Fruit fly (Drosophila melanogaster) whole organism, prepupa: ENCODE results near the gene CG9932.

ENCODE experiments used
- Blimp-1 ChIP-seq: fragments of 200-800 bp; sonication (Bioruptor generic); optimal IDR thresholded peaks from 3 replicates; lab custom pipeline; 2017; ENCODE audit warnings: missing biosample characterization, missing genetic modification characterization, mild to moderate bottlenecking, moderate library complexity, missing genetic modification reagents
- CG10669 ChIP-seq: fragments of 200-800 bp; sonication (Bioruptor generic); optimal IDR thresholded peaks from 3 replicates; lab custom pipeline; 2018; ENCODE audit warnings: missing biosample characterization, mild to moderate bottlenecking, missing genetic modification characterization, moderate library complexity
- CG11294 ChIP-seq: fragments of 200-800 bp; sonication (Bioruptor generic); IDR thresholded peaks from 2 replicates; pipeline ENCODE4 v1.3.6; 2022; ENCODE audit warnings: missing biosample characterization, missing genetic modification characterization
- CG15336 ChIP-seq: fragments of 200-800 bp; sonication (Bioruptor generic); IDR thresholded peaks from 2 replicates; pipeline ENCODE4 v1.3.6; 2022; ENCODE audit warnings: missing biosample characterization, missing genetic modification characterization
- CG16779 ChIP-seq: fragments of 200-800 bp; sonication (Bioruptor generic); optimal IDR thresholded peaks from 3 replicates; lab custom pipeline; 2017; ENCODE audit warnings: missing biosample characterization, mild to moderate bottlenecking, missing genetic modification characterization
- CG34406 ChIP-seq: fragments of 200-800 bp; sonication (Bioruptor generic); optimal IDR thresholded peaks from 3 replicates; lab custom pipeline; 2016; ENCODE audit warnings: missing biosample characterization, missing genetic modification characterization
- CG3919 ChIP-seq: fragments of 200-800 bp; sonication (Bioruptor generic); optimal IDR thresholded peaks from 3 replicates; lab custom pipeline; 2016; ENCODE audit warnings: missing biosample characterization, missing genetic modification characterization
- CG6163 ChIP-seq: fragments of 200-800 bp; sonication (Bioruptor generic); IDR thresholded peaks from 3 replicates; pipeline ENCODE4 v1.3.6; 2022; ENCODE audit warnings: missing biosample characterization, missing genetic modification characterization
- CG6792 ChIP-seq: fragments of 200-800 bp; sonication (Bioruptor generic); optimal IDR thresholded peaks from 3 replicates; lab custom pipeline; 2016; ENCODE audit warnings: missing biosample characterization, missing genetic modification characterization
- CG6808 ChIP-seq: fragments of 200-800 bp; sonication (Bioruptor generic); optimal IDR thresholded peaks from 3 replicates; lab custom pipeline; 2017; ENCODE audit warnings: missing biosample characterization, missing genetic modification characterization, mild to moderate bottlenecking, moderate library complexity, missing genetic modification reagents
- CG7368 ChIP-seq: fragments of 200-800 bp; sonication (Bioruptor generic); optimal IDR thresholded peaks from 3 replicates; lab custom pipeline; 2016; ENCODE audit warnings: missing biosample characterization, missing genetic modification characterization
- CG8119 ChIP-seq: fragments of 200-800 bp; sonication (Bioruptor generic); IDR thresholded peaks from 3 replicates; pipeline ENCODE4 v1.3.6; 2022; ENCODE audit warnings: missing biosample characterization, missing genetic modification characterization
- CG8632 ChIP-seq: fragments of 200-800 bp; sonication (Bioruptor generic); optimal IDR thresholded peaks from 3 replicates; lab custom pipeline; 2016; ENCODE audit warnings: missing biosample characterization, missing genetic modification characterization
- CG9139 ChIP-seq: fragments of 200-800 bp; sonication (Bioruptor generic); optimal IDR thresholded peaks from 3 replicates; lab custom pipeline; 2017; ENCODE audit warnings: missing biosample characterization, mild to moderate bottlenecking, missing genetic modification characterization
- Eip75B ChIP-seq: fragments of 200-800 bp; sonication (Bioruptor generic); optimal IDR thresholded peaks from 3 replicates; lab custom pipeline; 2016; ENCODE audit warnings: missing biosample characterization, missing genetic modification characterization
- Eip78C ChIP-seq: fragments of 200-800 bp; sonication (Bioruptor generic); peaks from one replicate; lab custom pipeline; 2016; ENCODE audit warnings: missing biosample characterization, missing genetic modification characterization
- Eip93F ChIP-seq: fragments of 200-800 bp; sonication (Bioruptor generic); optimal IDR thresholded peaks from 2 replicates; lab custom pipeline; 2016; ENCODE audit warnings: missing biosample characterization, mild to moderate bottlenecking, missing genetic modification characterization
- Ets96B ChIP-seq: fragments of 200-800 bp; optimal IDR thresholded peaks from 2 replicates; lab custom pipeline; 2019; ENCODE audit warnings: missing biosample characterization, mild to moderate bottlenecking, missing genetic modification characterization, moderate library complexity
- Gug ChIP-seq: fragments of 200-800 bp; sonication (Bioruptor generic); IDR thresholded peaks from 2 replicates; pipeline ENCODE4 v1.3.6; 2022; ENCODE audit warnings: missing biosample characterization, missing genetic modification characterization
- Hr38 ChIP-seq: sonication (Bioruptor generic); optimal IDR thresholded peaks from 2 replicates; lab custom pipeline; 2016; ENCODE audit warnings: missing biosample characterization, missing genetic modification characterization
- Hr4 ChIP-seq: fragments of 200-800 bp; sonication (Bioruptor generic); optimal IDR thresholded peaks from 3 replicates; lab custom pipeline; 2016; ENCODE audit warnings: missing biosample characterization, missing genetic modification characterization
- Lpt ChIP-seq: fragments of 200-800 bp; sonication (Bioruptor generic); optimal IDR thresholded peaks from 3 replicates; lab custom pipeline; 2016; ENCODE audit warnings: missing biosample characterization, missing genetic modification characterization
- Met ChIP-seq: fragments of 200-800 bp; sonication (Bioruptor generic); optimal IDR thresholded peaks from 3 replicates; lab custom pipeline; 2016; ENCODE audit warnings: missing biosample characterization, missing genetic modification characterization
- Smox ChIP-seq: fragments of 200-800 bp; sonication (Bioruptor generic); optimal IDR thresholded peaks from 3 replicates; lab custom pipeline; 2016; ENCODE audit warnings: missing biosample characterization, missing genetic modification characterization
- Sox14 ChIP-seq: fragments of 200-800 bp; sonication (Bioruptor generic); optimal IDR thresholded peaks from 3 replicates; lab custom pipeline; 2016; ENCODE audit warnings: missing biosample characterization, missing genetic modification characterization
- acj6 ChIP-seq: fragments of 200-800 bp; sonication (Bioruptor generic); optimal IDR thresholded peaks from 3 replicates; lab custom pipeline; 2016; ENCODE audit warnings: missing biosample characterization, missing genetic modification characterization
- cyc ChIP-seq: fragments of 200-800 bp; sonication (Bioruptor generic); optimal IDR thresholded peaks from 3 replicates; lab custom pipeline; 2016; ENCODE audit warnings: missing biosample characterization, missing genetic modification characterization
- dsx ChIP-seq: fragments of 200-800 bp; optimal IDR thresholded peaks from 3 replicates; lab custom pipeline; 2019; ENCODE audit warnings: missing biosample characterization, mild to moderate bottlenecking, missing genetic modification characterization, moderate library complexity; ENCODE audit not compliant: poor library complexity, severe bottlenecking
- eg ChIP-seq: fragments of 200-800 bp; sonication (Bioruptor generic); IDR thresholded peaks from 3 replicates; pipeline ENCODE4 v1.3.6; 2022; ENCODE audit warnings: missing biosample characterization, missing genetic modification characterization
- esn ChIP-seq: fragments of 200-800 bp; sonication (Bioruptor generic); optimal IDR thresholded peaks from 2 replicates; lab custom pipeline; 2016; ENCODE audit warnings: missing biosample characterization, mild to moderate bottlenecking, missing genetic modification characterization, moderate library complexity
- fd85E ChIP-seq: fragments of 200-800 bp; sonication (Bioruptor generic); optimal IDR thresholded peaks from 3 replicates; lab custom pipeline; 2016; ENCODE audit warnings: missing biosample characterization, missing genetic modification characterization
- fkh ChIP-seq: fragments of 200-800 bp; sonication (Bioruptor generic); optimal IDR thresholded peaks from 3 replicates; lab custom pipeline; 2017; ENCODE audit warnings: missing biosample characterization, mild to moderate bottlenecking, missing genetic modification characterization, moderate library complexity
- net ChIP-seq: fragments of 200-800 bp; sonication (Bioruptor generic); optimal IDR thresholded peaks from 3 replicates; lab custom pipeline; 2016; ENCODE audit warnings: missing biosample characterization, missing genetic modification characterization
- pdm3 ChIP-seq: fragments of 200-800 bp; sonication (Bioruptor generic); optimal IDR thresholded peaks from 3 replicates; lab custom pipeline; 2016; ENCODE audit warnings: missing biosample characterization, missing genetic modification characterization
- salr ChIP-seq, 2 experiments: fragments of 200-800 bp; sonication (Bioruptor generic); optimal IDR thresholded peaks; 3 replicates each; lab custom pipeline; 2016 to 2018; ENCODE audit warnings: missing biosample characterization in 2 of 2, missing genetic modification characterization in 2 of 2, mild to moderate bottlenecking in 1 of 2
- ss ChIP-seq, 2 experiments: fragments of 200-800 bp; sonication (Bioruptor generic); optimal IDR thresholded peaks; 2 replicates in 1 of 2; 3 replicates in 1 of 2; lab custom pipeline; 2017 to 2018; ENCODE audit warnings: mild to moderate bottlenecking in 2 of 2, missing biosample characterization in 2 of 2, missing genetic modification characterization in 2 of 2, moderate library complexity in 1 of 2
- svp ChIP-seq: fragments of 200-800 bp; sonication (Bioruptor generic); peaks from one replicate; lab custom pipeline; 2016; ENCODE audit warnings: missing biosample characterization, missing genetic modification characterization
- topi ChIP-seq: fragments of 200-800 bp; sonication (Bioruptor generic); optimal IDR thresholded peaks from 3 replicates; lab custom pipeline; 2016; ENCODE audit warnings: missing biosample characterization, missing genetic modification characterization

Gene CG9932

dm6 chr2L:13044135-13044534 lies 15.8 kb downstream of the CG9932 start (continued):
- no peak for TF ChIP-seq fkh
- TF ChIP-seq Gug (GFP tag; lab: Robert Waterston, UW): no peak
- no peak for TF ChIP-seq salr (GFP tag; optimal IDR thresholded peaks at IDR 0.05; lab: Kevin White, UChicago)
- no peak for TF ChIP-seq CG6808 (GFP tag; lab: Kevin White, UChicago)
- no peak for TF ChIP-seq Ets96B
- TF ChIP-seq Hr4: no peak
- no peak for TF ChIP-seq CG7368 (GFP tag; lab: Kevin White, UChicago)
- TF ChIP-seq CG15336 (GFP tag; lab: Robert Waterston, UW): no peak
- no peak for TF ChIP-seq CG8632 (GFP tag; lab: Kevin White, UChicago)
- TF ChIP-seq topi (GFP tag; lab: Kevin White, UChicago): no peak
- no peak for TF ChIP-seq Hr38 (GFP tag; lab: Kevin White, UChicago)
- TF ChIP-seq CG8119 (GFP tag; lab: Robert Waterston, UW): no peak
- no peak for TF ChIP-seq Sox14 (GFP tag; lab: Kevin White, UChicago)
- TF ChIP-seq dsx (GFP tag; lab: Kevin White, UChicago): peak; percentile 69
- TF ChIP-seq pdm3: no peak
- TF ChIP-seq CG10669: no peak
- TF ChIP-seq CG34406 (GFP tag; lab: Kevin White, UChicago): no peak
- peak; percentile 34 for TF ChIP-seq Blimp-1 (GFP tag; lab: Kevin White, UChicago)
- peak; percentile 84 for TF ChIP-seq Eip75B (GFP tag; lab: Kevin White, UChicago)
- no peak for TF ChIP-seq Eip93F (GFP tag; lab: Kevin White, UChicago)
- TF ChIP-seq acj6 (GFP tag; lab: Kevin White, UChicago): no peak
- no peak for TF ChIP-seq esn (GFP tag; lab: Kevin White, UChicago)
- TF ChIP-seq CG3919 (GFP tag; lab: Kevin White, UChicago): no peak
- TF ChIP-seq CG11294 (GFP tag; lab: Robert Waterston, UW): 0 out of 2 replicates have a peak, but pooled peaks have one; percentile 15
- peak; percentile 55; the same call in 2 of the 3 replicates for TF ChIP-seq CG6163 (GFP tag; lab: Robert Waterston, UW)
- TF ChIP-seq net: no peak
- TF ChIP-seq CG16779: no peak

- no peak for TF ChIP-seq Blimp-1 (GFP tag; lab: Kevin White, UChicago)
- TF ChIP-seq eg (GFP tag; lab: Robert Waterston, UW): no peak
- no peak for TF ChIP-seq CG15336 (GFP tag; lab: Robert Waterston, UW)
- no peak for TF ChIP-seq CG6163 (GFP tag; lab: Robert Waterston, UW)
- TF ChIP-seq Eip78C: peak; percentile 61
- no peak for TF ChIP-seq CG34406 (GFP tag; lab: Kevin White, UChicago)
- no peak for TF ChIP-seq CG10669
- TF ChIP-seq CG7368 (GFP tag; lab: Kevin White, UChicago): no peak
These were observed 17.5 kb downstream of the CG9932 start for dm6 chr2L:13042405-13042804.

DNA sequence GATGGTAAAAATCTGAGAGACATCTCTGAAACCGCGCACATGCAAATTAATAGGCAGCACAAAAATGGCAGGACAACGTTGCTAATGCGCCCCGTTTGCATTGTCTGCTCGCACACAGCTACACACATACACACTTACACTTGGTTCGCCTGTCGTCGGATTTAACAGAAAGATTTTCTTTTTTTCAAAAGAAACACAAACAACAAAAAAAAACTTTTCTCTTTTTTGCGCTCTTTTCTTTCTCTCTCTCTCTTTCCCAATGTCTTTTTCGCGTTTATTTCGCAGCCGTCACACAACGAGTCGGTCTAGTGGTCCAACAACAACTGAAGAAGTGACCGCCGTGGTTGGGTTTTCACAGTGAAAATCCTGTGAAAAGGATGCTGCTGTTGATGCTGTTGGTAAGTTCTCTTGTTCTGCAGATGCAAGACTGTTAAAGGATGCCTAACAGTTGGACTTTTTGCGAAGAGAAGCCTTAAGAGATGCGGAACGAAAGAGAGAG lies 24.2 kb downstream of the CG9932 start:
- no peak for TF ChIP-seq Met (GFP tag; lab: Kevin White, UChicago)
- TF ChIP-seq Smox (GFP tag; lab: Kevin White, UChicago): no peak
- TF ChIP-seq Lpt (GFP tag; lab: Kevin White, UChicago): no peak
- peak in 1 of 2 experiments; percentile 54 for TF ChIP-seq ss (GFP tag; optimal IDR thresholded peaks at IDR 0.05; lab: Kevin White, UChicago)
- TF ChIP-seq Ets96B: peak; percentile 20
- TF ChIP-seq cyc (GFP tag; lab: Kevin White, UChicago): no peak
- TF ChIP-seq pdm3: no peak
- TF ChIP-seq CG9139 (GFP tag; lab: Kevin White, UChicago): peak; percentile 29
- no peak for TF ChIP-seq CG6792 (GFP tag; lab: Kevin White, UChicago)
- TF ChIP-seq svp (GFP tag; lab: Kevin White, UChicago): no peak
- 0 out of 3 replicates have a peak, but pooled peaks have one; percentile 16 for TF ChIP-seq CG8119 (GFP tag; lab: Robert Waterston, UW)
- TF ChIP-seq fd85E (GFP tag; lab: Kevin White, UChicago): no peak
- peak; percentile 44; the same call in 2 of the 3 replicates for TF ChIP-seq eg (GFP tag; lab: Robert Waterston, UW)
- TF ChIP-seq CG6808 (GFP tag; lab: Kevin White, UChicago): no peak
